Worm (Caenorhabditis elegans) whole organism, mixed stage, embryonic: ENCODE data around the gene msp-79.

Source experiments
- ceh-43 ChIP-seq: fragments of 200-800 bp; sonication (Bioruptor generic); optimal IDR thresholded peaks from 2 replicates; lab custom pipeline; 2018; ENCODE audit warnings: mild to moderate bottlenecking, missing genetic modification characterization, moderate library complexity, missing compliant biosample characterization
- nhr-12 ChIP-seq: fragments of 150-350 bp; optimal IDR thresholded peaks from 2 replicates; lab custom pipeline; 2014; ENCODE audit warnings: missing biosample characterization, missing genetic modification characterization

DNA sequence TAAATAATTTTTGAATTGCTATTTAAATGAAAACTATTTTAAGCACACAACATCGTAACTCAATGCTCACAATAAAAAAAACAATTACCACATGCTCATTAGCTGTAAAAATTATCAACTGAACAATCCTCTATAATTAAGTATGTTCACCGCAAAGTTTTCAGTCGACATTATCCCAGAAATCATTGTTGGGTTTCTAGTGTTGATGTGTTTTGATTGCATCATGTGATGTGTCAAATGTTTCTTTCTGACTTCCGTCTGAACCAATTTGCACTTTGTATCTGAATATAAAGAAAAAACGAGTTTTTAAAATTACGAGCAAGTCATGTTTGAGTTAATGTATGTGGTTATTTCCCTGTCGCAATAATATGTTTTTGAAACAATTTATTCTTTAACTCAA is 49.1 kb downstream of the msp-79 start:
- no peak for TF ChIP-seq nhr-12 (tag; lab: Kevin White, UChicago)
- no peak for TF ChIP-seq ceh-43
